Worm (Caenorhabditis elegans) whole organism, L1 larva: Measurements from ENCODE around the gene rps-12.
A peak's percentile ranks its signal among the peaks of the same experiment; 100 is the strongest.

Experiments
- C34B4.2 ChIP-seq: sonication (generic microtip); optimal IDR thresholded peaks from 2 replicates; lab custom pipeline; 2017; ENCODE audit warnings: mild to moderate bottlenecking, missing genetic modification characterization, missing compliant biosample characterization
- aly-2 ChIP-seq: fragments of 150-350 bp; optimal IDR thresholded peaks from 2 replicates; lab custom pipeline; 2014; ENCODE audit warnings: missing biosample characterization, missing genetic modification characterization
- dpl-1 ChIP-seq, 3 experiments: fragments of 150-350 bp in 2 of 3; sonication (generic microtip) in 1 of 3; optimal IDR thresholded peaks; 2 replicates each; lab custom pipeline; 2014 to 2017; ENCODE audit warnings: missing biosample characterization in 3 of 3, missing genetic modification characterization in 3 of 3, missing genetic modification reagents in 3 of 3
- mdl-1 ChIP-seq, 2 experiments: fragments of 150-350 bp; optimal IDR thresholded peaks; 2 replicates each; lab custom pipeline; 2014 to 2017; ENCODE audit warnings: missing biosample characterization in 2 of 2, missing genetic modification characterization in 2 of 2, inconsistent platforms in 1 of 2
- unc-62 ChIP-seq: fragments of 150-350 bp; optimal IDR thresholded peaks from 2 replicates; lab custom pipeline; 2014; ENCODE audit warnings: missing biosample characterization, missing genetic modification reagents, missing genetic modification characterization
- zag-1 ChIP-seq: fragments of 150-350 bp; optimal IDR thresholded peaks from 2 replicates; lab custom pipeline; 2014; ENCODE audit warnings: missing biosample characterization, missing genetic modification characterization

DNA sequence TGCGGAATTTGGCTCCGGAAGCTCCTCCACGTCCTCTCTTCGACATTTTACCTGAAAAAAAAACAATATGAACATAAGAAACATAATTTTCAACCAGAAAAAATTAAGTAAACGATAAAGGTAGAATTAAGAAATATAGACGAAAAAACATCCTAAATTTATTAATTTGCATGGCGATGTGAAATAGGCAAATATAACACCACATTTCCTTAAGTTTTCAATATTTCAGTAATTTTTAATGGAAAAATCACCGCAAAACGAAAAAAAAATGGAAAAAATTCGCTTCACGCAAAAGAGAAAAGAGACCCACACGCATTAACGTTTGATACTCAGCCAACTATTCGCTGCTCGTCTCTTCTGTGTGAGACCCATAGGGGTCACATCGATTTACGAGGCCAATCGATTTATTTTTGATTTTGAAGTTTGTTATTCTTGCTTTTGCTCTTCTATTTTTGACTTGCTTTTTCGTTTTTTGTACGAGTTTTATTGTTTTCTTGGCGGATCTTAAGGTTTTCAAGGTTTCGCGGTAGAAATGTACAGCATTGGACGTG is 27.1 kb downstream of the rps-12 start, which contains the start of gene rpl-23:
- TF ChIP-seq mdl-1 (tag; optimal IDR thresholded peaks at IDR 0.05; lab: Kevin White, UChicago) (peak in 1 of 2 experiments; percentile 83), zag-1 (peak; percentile 36), C34B4.2 (tag; lab: Kevin White, UChicago) (no peak), dpl-1 (GFP tag; optimal IDR thresholded peaks at IDR 0.05; lab: Kevin White, UChicago) (peak; percentile 86 to 88 (median 88)), unc-62 (GFP tag; lab: Kevin White, UChicago) (no peak), aly-2 (tag; lab: Kevin White, UChicago) (peak; percentile 72)
